Fruit fly (Drosophila melanogaster): ENCODE results near the gene MME1.

Gene MME1

DNA sequence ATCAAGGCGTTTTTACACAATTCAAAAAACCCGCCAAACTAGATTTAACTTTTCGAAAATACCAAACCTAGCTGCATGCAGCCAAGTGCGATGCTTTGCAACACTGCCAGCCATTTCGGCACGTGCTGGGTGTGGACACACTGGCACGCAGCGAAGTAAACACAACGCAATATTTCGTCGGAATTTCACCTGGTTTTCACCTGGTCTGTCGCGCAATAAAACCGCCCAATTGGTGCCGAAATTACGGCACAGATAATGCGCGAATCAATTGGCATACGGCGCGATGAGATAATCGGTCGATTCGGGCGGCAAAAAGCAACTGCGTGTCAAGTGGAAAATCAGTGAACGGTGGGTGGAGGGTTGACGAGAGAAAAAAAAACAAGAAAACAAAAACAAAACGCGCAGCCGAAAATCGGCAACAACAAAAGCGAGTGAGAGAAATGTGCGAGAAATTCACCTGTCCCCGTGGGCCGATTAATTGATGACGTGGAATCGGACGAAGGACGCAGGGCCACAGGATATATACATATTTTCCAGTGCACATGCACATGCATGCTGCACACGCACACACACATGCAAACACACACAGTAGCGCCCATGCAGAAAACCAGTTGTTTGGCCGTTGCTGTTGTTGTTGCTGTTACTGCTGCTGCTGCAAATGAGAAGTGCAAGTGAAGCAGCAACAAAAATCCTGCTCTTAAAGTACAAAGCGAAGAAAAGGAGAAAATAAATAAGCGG lies 29.0 kb downstream of the MME1 start, which contains the start of gene Mnn1 (continued):
- TF ChIP-seq Myb (GFP tag; optimal IDR thresholded peaks at IDR 0.05), result peak; percentile 69
- no peak for TF ChIP-seq CG8359 (GFP tag; optimal IDR thresholded peaks at IDR 0.05; ENCODE audit: borderline replicate concordance)
- peak; percentile 89 for TF ChIP-seq CG1603 (tag; optimal IDR thresholded peaks at IDR 0.05)
- TF ChIP-seq D19B (GFP tag; optimal IDR thresholded peaks at IDR 0.05), result no peak
- TF ChIP-seq Sry-δ (GFP tag; optimal IDR thresholded peaks at IDR 0.05), result peak; percentile 54
- TF ChIP-seq Atf-2 (GFP tag; optimal IDR thresholded peaks at IDR 0.05), result no peak
- peak; percentile 16; the same call in 1 of the 3 replicates for TF ChIP-seq row (GFP tag; IDR thresholded peaks at IDR 0.05)
- no peak for TF ChIP-seq prd (optimal IDR thresholded peaks at IDR 0.05)
- peak; percentile 8; the same call in 1 of the 3 replicates for TF ChIP-seq prd (GFP tag; IDR thresholded peaks at IDR 0.05)
- TF ChIP-seq C15 (GFP tag; IDR thresholded peaks at IDR 0.05), result no peak
- no peak for TF ChIP-seq CG6813 (GFP tag; optimal IDR thresholded peaks at IDR 0.05)
- TF ChIP-seq Doc3 (GFP tag; IDR thresholded peaks at IDR 0.05; ENCODE audit: partially characterized antibody), result no peak
- peak; percentile 39 for TF ChIP-seq Fer3 (tag; optimal IDR thresholded peaks at IDR 0.05)
- peak; percentile 77 for TF ChIP-seq cg (GFP tag; optimal IDR thresholded peaks at IDR 0.05)
- TF ChIP-seq Opbp (GFP tag; IDR thresholded peaks at IDR 0.05; ENCODE audit: partially characterized antibody), result peak; percentile 57
- peak in 1 of 2 experiments; percentile 63 for TF ChIP-seq Hr51 (GFP tag; optimal IDR thresholded peaks at IDR 0.05)
- TF ChIP-seq CG30431 (GFP tag; optimal IDR thresholded peaks at IDR 0.05), result no peak
- no peak for TF ChIP-seq Rx (GFP tag; IDR thresholded peaks at IDR 0.05)
- TF ChIP-seq CG6765 (GFP tag; optimal IDR thresholded peaks at IDR 0.05), result peak; percentile 21
- peak; percentile 95 for TF ChIP-seq cwo (GFP tag; optimal IDR thresholded peaks at IDR 0.05)
- TF ChIP-seq CG15073 (GFP tag; optimal IDR thresholded peaks at IDR 0.05), result no peak
- no peak for TF ChIP-seq CG11696 (GFP tag; IDR thresholded peaks at IDR 0.05)
- TF ChIP-seq ab (GFP tag; optimal IDR thresholded peaks at IDR 0.05), result no peak
- no peak for TF ChIP-seq chm (GFP tag; IDR thresholded peaks at IDR 0.05)
- no peak for TF ChIP-seq exex (tag; optimal IDR thresholded peaks at IDR 0.05)
- TF ChIP-seq lov (optimal IDR thresholded peaks at IDR 0.05), result no peak
- TF ChIP-seq lov (GFP tag; IDR thresholded peaks at IDR 0.05), result 0 out of 3 replicates have a peak, but pooled peaks have one; percentile 31
- TF ChIP-seq crc (GFP tag; optimal IDR thresholded peaks at IDR 0.05), result no peak
- TF ChIP-seq Adf1 (GFP tag; IDR thresholded peaks at IDR 0.05), result no peak
- no peak for TF ChIP-seq trh (GFP tag; optimal IDR thresholded peaks at IDR 0.05)
- TF ChIP-seq Xbp1 (GFP tag; optimal IDR thresholded peaks at IDR 0.05), result peak; percentile 50
- no peak for TF ChIP-seq CG10654 (GFP tag; optimal IDR thresholded peaks at IDR 0.05)
- TF ChIP-seq Dll (GFP tag; IDR thresholded peaks at IDR 0.05; ENCODE audit: partially characterized antibody), result peak; percentile 56; the same call in 3 of the 4 replicates
- TF ChIP-seq CG5245 (GFP tag; optimal IDR thresholded peaks at IDR 0.05), result peak; percentile 19
- no peak for TF ChIP-seq wor (GFP tag; IDR thresholded peaks at IDR 0.05)
- TF ChIP-seq da (GFP tag; optimal IDR thresholded peaks at IDR 0.05), result peak; percentile 59
- TF ChIP-seq dmrt11E (tag; optimal IDR thresholded peaks at IDR 0.05), result peak; percentile 3
- no peak for TF ChIP-seq CG10366 (GFP tag; IDR thresholded peaks at IDR 0.05)
- peak; percentile 23 for TF ChIP-seq Chrac-16 (GFP tag; optimal IDR thresholded peaks at IDR 0.05)
- TF ChIP-seq Asciz (GFP tag; optimal IDR thresholded peaks at IDR 0.05), result no peak
- 0 out of 2 replicates have a peak, but pooled peaks have one; percentile 38 for TF ChIP-seq Atf6 (GFP tag; IDR thresholded peaks at IDR 0.05)
- no peak for TF ChIP-seq CG31365 (tag; optimal IDR thresholded peaks at IDR 0.05)
- peak; percentile 76 for TF ChIP-seq B-H2 (GFP tag; optimal IDR thresholded peaks at IDR 0.05)
- TF ChIP-seq wek (GFP tag; optimal IDR thresholded peaks at IDR 0.05), result no peak
- no peak for TF ChIP-seq CG4404 (GFP tag; IDR thresholded peaks at IDR 0.05)
- peak; percentile 96 for TF ChIP-seq Elba2 (GFP tag; optimal IDR thresholded peaks at IDR 0.05)
- TF ChIP-seq CG11398 (GFP tag; optimal IDR thresholded peaks at IDR 0.05), result peak; percentile 53
- no peak for TF ChIP-seq eyg (GFP tag; optimal IDR thresholded peaks at IDR 0.05)
- TF ChIP-seq tap (tag; optimal IDR thresholded peaks at IDR 0.05), result no peak
- TF ChIP-seq Lhr (GFP tag; optimal IDR thresholded peaks at IDR 0.05), result peak; percentile 59
